Fruit fly (Drosophila melanogaster) whole organism, embryonic: Measurements from ENCODE around the gene CG32681.

ENCODE experiments used
- B-H1 ChIP-seq: fragments of 200-800 bp; sonication (Bioruptor generic); IDR thresholded peaks from 3 replicates; pipeline ENCODE4 v1.3.6; 2022; ENCODE audit warnings: missing biosample characterization, missing genetic modification characterization
- CG10431 ChIP-seq: fragments of 200-800 bp; sonication (Bioruptor generic); optimal IDR thresholded peaks from 3 replicates; lab custom pipeline; 2018; ENCODE audit warnings: missing biosample characterization, mild to moderate bottlenecking, missing genetic modification characterization
- CG10565 ChIP-seq: fragments of 200-800 bp; sonication (Bioruptor generic); optimal IDR thresholded peaks from 3 replicates; lab custom pipeline; 2016; ENCODE audit warnings: missing biosample characterization, mild to moderate bottlenecking, missing genetic modification characterization
- CG10959 ChIP-seq: fragments of 200-800 bp; sonication (Bioruptor generic); IDR thresholded peaks from 2 replicates; pipeline ENCODE4 v1.3.6; 2022; ENCODE audit warnings: missing biosample characterization, missing genetic modification characterization
- CG12236 ChIP-seq: fragments of 200-800 bp; sonication (Bioruptor generic); optimal IDR thresholded peaks from 2 replicates; lab custom pipeline; 2016; ENCODE audit warnings: missing biosample characterization, missing genetic modification characterization
- CG1233 ChIP-seq: fragments of 200-800 bp; sonication (Bioruptor generic); optimal IDR thresholded peaks from 4 replicates; lab custom pipeline; 2018; ENCODE audit warnings: missing biosample characterization, mild to moderate bottlenecking, missing genetic modification characterization
- CG14441 ChIP-seq: fragments of 200-800 bp; sonication (Bioruptor generic); IDR thresholded peaks from 2 replicates; pipeline ENCODE4 v1.3.6; 2022; ENCODE audit warnings: missing biosample characterization, missing genetic modification characterization
- CG1529 ChIP-seq: fragments of 200-800 bp; sonication (Bioruptor generic); optimal IDR thresholded peaks from 3 replicates; lab custom pipeline; 2018; ENCODE audit warnings: missing biosample characterization, missing genetic modification characterization
- CG16863 ChIP-seq: fragments of 200-800 bp; sonication (Bioruptor generic); optimal IDR thresholded peaks from 3 replicates; lab custom pipeline; 2016; ENCODE audit warnings: missing biosample characterization, missing genetic modification characterization
- CG17802 ChIP-seq: fragments of 200-800 bp; sonication (Bioruptor generic); optimal IDR thresholded peaks from 2 replicates; lab custom pipeline; 2018; ENCODE audit warnings: missing biosample characterization, mild to moderate bottlenecking, missing genetic modification characterization, moderate library complexity
- CG17912 ChIP-seq: fragments of 200-800 bp; sonication (Bioruptor generic); optimal IDR thresholded peaks from 2 replicates; lab custom pipeline; 2018; ENCODE audit warnings: missing biosample characterization, mild to moderate bottlenecking, missing genetic modification characterization
- CG2129 ChIP-seq: fragments of 200-800 bp; sonication (Bioruptor generic); IDR thresholded peaks from 2 replicates; pipeline ENCODE4 v1.3.6; 2022; ENCODE audit warnings: missing biosample characterization, missing genetic modification characterization; ENCODE audit not compliant: partially characterized antibody
- CG2202 ChIP-seq: fragments of 200-800 bp; sonication (Bioruptor generic); optimal IDR thresholded peaks from 2 replicates; lab custom pipeline; 2018; ENCODE audit warnings: missing biosample characterization, mild to moderate bottlenecking, missing genetic modification characterization
- CG30403 ChIP-seq: fragments of 200-800 bp; sonication (Bioruptor generic); optimal IDR thresholded peaks from 3 replicates; lab custom pipeline; 2016; ENCODE audit warnings: missing biosample characterization, missing genetic modification characterization
- CG32767 ChIP-seq: fragments of 200-800 bp; sonication (Bioruptor generic); IDR thresholded peaks from 2 replicates; pipeline ENCODE4 v1.3.6; 2022; ENCODE audit warnings: missing biosample characterization, missing genetic modification characterization
- CG4282 ChIP-seq: fragments of 200-800 bp; sonication (Bioruptor generic); optimal IDR thresholded peaks from 2 replicates; lab custom pipeline; 2016; ENCODE audit warnings: missing biosample characterization, missing genetic modification characterization
- CG4820 ChIP-seq: fragments of 200-800 bp; sonication (Bioruptor generic); optimal IDR thresholded peaks from 3 replicates; lab custom pipeline; 2016; ENCODE audit warnings: missing biosample characterization, missing genetic modification characterization
- CG6791 ChIP-seq: fragments of 200-800 bp; sonication (Bioruptor generic); IDR thresholded peaks from 3 replicates; pipeline ENCODE4 v1.3.6; 2022; ENCODE audit warnings: missing biosample characterization, missing genetic modification characterization; ENCODE audit not compliant: partially characterized antibody
- CG7928 ChIP-seq: fragments of 200-800 bp; sonication (Bioruptor generic); optimal IDR thresholded peaks from 2 replicates; lab custom pipeline; 2017; ENCODE audit warnings: missing biosample characterization, mild to moderate bottlenecking, missing genetic modification characterization
- CkIIα-i1 ChIP-seq: fragments of 200-800 bp; sonication (Bioruptor generic); IDR thresholded peaks from 2 replicates; pipeline ENCODE4 v1.3.6; 2022; ENCODE audit warnings: missing biosample characterization, missing genetic modification characterization
- D ChIP-seq, 2 experiments: fragments of 200-800 bp in 1 of 2; fragments of >200 bp in 1 of 2; sonication (Bioruptor generic) in 1 of 2; optimal IDR thresholded peaks; 2 replicates in 1 of 2; 3 replicates in 1 of 2; lab custom pipeline; 2017; ENCODE audit warnings: mild to moderate bottlenecking in 1 of 2, missing biosample characterization in 1 of 2, missing genetic modification characterization in 1 of 2, missing genetic modification reagents in 1 of 2
- Dbx ChIP-seq: fragments of 200-800 bp; sonication (Bioruptor generic); IDR thresholded peaks from 3 replicates; pipeline ENCODE4 v1.3.6; 2022; ENCODE audit warnings: missing biosample characterization, missing genetic modification characterization
- Dip2 ChIP-seq: fragments of 200-800 bp; sonication (Bioruptor generic); IDR thresholded peaks from 2 replicates; pipeline ENCODE4 v1.3.6; 2022; ENCODE audit warnings: missing biosample characterization, missing genetic modification characterization
- Dip3 ChIP-seq: fragments of 200-800 bp; sonication (Bioruptor generic); optimal IDR thresholded peaks from 3 replicates; lab custom pipeline; 2016; ENCODE audit warnings: missing biosample characterization, missing genetic modification characterization
- HmgZ ChIP-seq: fragments of 200-800 bp; sonication (Bioruptor generic); optimal IDR thresholded peaks from 2 replicates; lab custom pipeline; 2018; ENCODE audit warnings: missing biosample characterization, mild to moderate bottlenecking, missing genetic modification characterization
- Hsf ChIP-seq: fragments of 200-800 bp; sonication (Bioruptor generic); optimal IDR thresholded peaks from 3 replicates; lab custom pipeline; 2016; ENCODE audit warnings: missing biosample characterization, missing genetic modification characterization
- Lpt ChIP-seq: fragments of >200 bp; optimal IDR thresholded peaks from 2 replicates; lab custom pipeline; 2018; ENCODE audit warnings: missing biosample characterization, missing genetic modification characterization
- Mad ChIP-seq: fragments of 200-800 bp; sonication (Bioruptor generic); optimal IDR thresholded peaks from 2 replicates; lab custom pipeline; 2016; ENCODE audit warnings: missing biosample characterization, missing genetic modification characterization
- Optix ChIP-seq: fragments of 200-800 bp; sonication (Bioruptor generic); IDR thresholded peaks from 3 replicates; pipeline ENCODE4 v1.3.6; 2022; ENCODE audit warnings: missing biosample characterization, missing genetic modification characterization
- Scr ChIP-seq: fragments of 200-800 bp; sonication (Bioruptor generic); IDR thresholded peaks from 2 replicates; pipeline ENCODE4 v1.3.6; 2022; ENCODE audit warnings: missing biosample characterization, missing genetic modification characterization; ENCODE audit not compliant: partially characterized antibody
- Six4 ChIP-seq: fragments of 200-800 bp; sonication (Bioruptor generic); optimal IDR thresholded peaks from 2 replicates; lab custom pipeline; 2016; ENCODE audit warnings: missing biosample characterization, missing genetic modification characterization
- Usf ChIP-seq: fragments of 200-800 bp; sonication (Bioruptor generic); optimal IDR thresholded peaks from 2 replicates; lab custom pipeline; 2017; ENCODE audit warnings: missing genotype, missing biosample characterization, missing genetic modification characterization
- Xbp1 ChIP-seq: fragments of 200-800 bp; sonication (Bioruptor generic); optimal IDR thresholded peaks from 3 replicates; lab custom pipeline; 2016; ENCODE audit warnings: missing biosample characterization, mild to moderate bottlenecking, missing genetic modification characterization
- aop ChIP-seq: fragments of 200-800 bp; sonication (Bioruptor generic); IDR thresholded peaks from 2 replicates; pipeline ENCODE4 v1.3.6; 2022; ENCODE audit warnings: missing biosample characterization, missing genetic modification characterization
- ase ChIP-seq: fragments of 200-800 bp; sonication (Bioruptor generic); IDR thresholded peaks from 3 replicates; pipeline ENCODE4 v1.3.6; 2022; ENCODE audit warnings: missing biosample characterization, missing genetic modification characterization
- crc ChIP-seq: fragments of 200-800 bp; sonication (Bioruptor generic); optimal IDR thresholded peaks from 2 replicates; lab custom pipeline; 2016; ENCODE audit warnings: missing biosample characterization, missing genetic modification characterization
- cwo ChIP-seq: fragments of 200-800 bp; sonication (Bioruptor generic); optimal IDR thresholded peaks from 3 replicates; lab custom pipeline; 2017; ENCODE audit warnings: missing biosample characterization, missing genetic modification characterization, mild to moderate bottlenecking, moderate library complexity, missing genetic modification reagents
- dm ChIP-seq: fragments of 200-800 bp; sonication (Bioruptor generic); optimal IDR thresholded peaks from 3 replicates; lab custom pipeline; 2016; ENCODE audit warnings: missing biosample characterization, missing genetic modification characterization
- ems ChIP-seq: fragments of 200-800 bp; sonication (Bioruptor generic); optimal IDR thresholded peaks from 3 replicates; lab custom pipeline; 2016; ENCODE audit warnings: missing biosample characterization, missing genetic modification characterization
- gcm ChIP-seq: fragments of 200-800 bp; sonication (Bioruptor generic); optimal IDR thresholded peaks from 2 replicates; lab custom pipeline; 2019; ENCODE audit warnings: missing biosample characterization, mild to moderate bottlenecking, missing genetic modification characterization, moderate library complexity
- gcm2 ChIP-seq: fragments of 200-800 bp; sonication (Bioruptor generic); optimal IDR thresholded peaks from 2 replicates; lab custom pipeline; 2016; ENCODE audit warnings: missing biosample characterization, missing genetic modification characterization
- grau ChIP-seq: fragments of 200-800 bp; optimal IDR thresholded peaks from 3 replicates; lab custom pipeline; 2019; ENCODE audit warnings: missing biosample characterization, mild to moderate bottlenecking, missing genetic modification characterization, moderate library complexity
- kay ChIP-seq: fragments of 200-800 bp; sonication (Bioruptor generic); optimal IDR thresholded peaks from 2 replicates; lab custom pipeline; 2016; ENCODE audit warnings: missing biosample characterization, missing genetic modification characterization
- lov ChIP-seq, 2 experiments: fragments of 200-800 bp in 1 of 2; fragments of >200 bp in 1 of 2; sonication (Bioruptor generic) in 1 of 2; IDR thresholded peaks in 1 of 2; optimal IDR thresholded peaks in 1 of 2; 2 replicates in 1 of 2; 3 replicates in 1 of 2; pipeline versions ENCODE4 v1.3.6 to Lab custom; 2017 to 2022; ENCODE audit warnings: missing biosample characterization in 1 of 2, missing genetic modification characterization in 1 of 2
- otp ChIP-seq: fragments of 200-800 bp; sonication (Bioruptor generic); IDR thresholded peaks from 3 replicates; pipeline ENCODE4, ENCODE4 v1.3.6; 2022; ENCODE audit warnings: missing biosample characterization, missing genetic modification characterization
- pros ChIP-seq: fragments of 200-800 bp; sonication (Bioruptor generic); optimal IDR thresholded peaks from 3 replicates; lab custom pipeline; 2019; ENCODE audit warnings: missing biosample characterization, mild to moderate bottlenecking, missing genetic modification characterization, moderate library complexity
- ro ChIP-seq: fragments of 200-800 bp; sonication (Bioruptor generic); IDR thresholded peaks from 2 replicates; pipeline ENCODE4 v1.3.6; 2022; ENCODE audit warnings: missing biosample characterization, missing genetic modification characterization
- sens-2 ChIP-seq: fragments of 200-800 bp; sonication (Bioruptor generic); IDR thresholded peaks from 2 replicates; pipeline ENCODE4 v1.3.6; 2022; ENCODE audit warnings: missing biosample characterization, missing genetic modification characterization
- vfl ChIP-seq: fragments of 200-800 bp; sonication (Bioruptor generic); optimal IDR thresholded peaks from 2 replicates; lab custom pipeline; 2016; ENCODE audit warnings: missing biosample characterization, missing genetic modification characterization
- zfh2 ChIP-seq: fragments of 200-800 bp; sonication (Bioruptor generic); optimal IDR thresholded peaks from 2 replicates; lab custom pipeline; 2016; ENCODE audit warnings: missing biosample characterization, missing genetic modification characterization

Gene CG32681

DNA sequence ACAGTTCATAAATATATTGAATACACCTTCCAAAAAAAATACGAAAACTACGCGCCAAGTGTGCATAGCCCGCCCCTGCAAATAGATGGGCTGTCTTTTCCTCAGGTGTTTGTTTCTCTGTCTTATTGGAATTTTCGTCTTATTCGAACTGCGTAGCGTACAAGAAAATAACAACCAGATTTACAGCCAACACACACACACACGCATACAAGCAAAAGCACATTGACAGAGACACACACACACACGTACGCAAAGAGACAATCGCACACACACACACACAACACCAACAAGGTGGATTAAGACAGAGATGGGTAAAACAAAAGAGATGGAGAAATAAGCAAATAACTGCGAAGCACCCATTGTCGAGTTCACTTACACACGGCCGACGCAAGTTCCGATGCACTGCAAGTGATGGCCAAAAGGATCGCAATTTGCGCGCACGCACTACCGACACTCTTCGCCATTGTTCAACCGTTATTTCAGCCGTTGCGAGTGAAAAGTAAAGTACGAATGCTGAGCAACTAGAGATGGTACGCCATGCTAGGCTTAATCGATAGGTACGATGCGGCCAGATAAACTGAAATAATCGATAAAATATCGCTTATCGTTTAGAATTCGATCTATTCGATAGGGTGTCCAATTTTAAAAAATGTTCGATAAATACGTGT is 15.3 kb downstream of the CG32681 start (continued):
- TF ChIP-seq Dbx = 0 out of 3 replicates have a peak, but pooled peaks have one; percentile 52
- peak; percentile 10 for TF ChIP-seq crc
- no peak for TF ChIP-seq CG17912
- TF ChIP-seq zfh2 (GFP tag; lab: Kevin White, UChicago) = no peak
- TF ChIP-seq dm (GFP tag; lab: Kevin White, UChicago) = no peak
- no peak for TF ChIP-seq B-H1 (GFP tag; lab: Robert Waterston, UW)
- TF ChIP-seq D (optimal IDR thresholded peaks at IDR 0.05; lab: Kevin White, UChicago) = peak; percentile 56
- TF ChIP-seq D (GFP tag; optimal IDR thresholded peaks at IDR 0.05; lab: Kevin White, UChicago) = no peak
- TF ChIP-seq Hsf = no peak
- no peak for TF ChIP-seq CG1529
- no peak for TF ChIP-seq CG12236
- no peak for TF ChIP-seq CG10959
- TF ChIP-seq Dip3 (GFP tag; lab: Kevin White, UChicago) = no peak
- no peak for TF ChIP-seq CG4282
- TF ChIP-seq gcm (GFP tag; lab: Kevin White, UChicago) = peak; percentile 10
- peak; percentile 96 for TF ChIP-seq CG6791 (GFP tag; lab: Robert Waterston, UW)
- no peak for TF ChIP-seq CkIIα-i1
- no peak for TF ChIP-seq Lpt (GFP tag; lab: Kevin White, UChicago)
- TF ChIP-seq otp = no peak
- TF ChIP-seq CG10565 (GFP tag; lab: Kevin White, UChicago) = no peak
- no peak for TF ChIP-seq Six4 (GFP tag; lab: Kevin White, UChicago)
- TF ChIP-seq CG10431 (GFP tag; lab: Kevin White, UChicago) = no peak
- no peak for TF ChIP-seq CG16863 (GFP tag; lab: Kevin White, UChicago)
- TF ChIP-seq Xbp1 (GFP tag; lab: Kevin White, UChicago) = no peak
- TF ChIP-seq CG4820 (GFP tag; lab: Kevin White, UChicago) = no peak
- peak; percentile 48 for TF ChIP-seq CG2129 (GFP tag; lab: Robert Waterston, UW)
- TF ChIP-seq ase = no peak
- TF ChIP-seq ems (GFP tag; lab: Kevin White, UChicago) = no peak
- TF ChIP-seq CG14441 = no peak
- TF ChIP-seq cwo (GFP tag; lab: Kevin White, UChicago) = no peak
- no peak for TF ChIP-seq CG17802
- TF ChIP-seq lov (optimal IDR thresholded peaks at IDR 0.05; lab: Kevin White, UChicago) = no peak
- no peak for TF ChIP-seq lov (GFP tag; IDR thresholded peaks at IDR 0.05; lab: Robert Waterston, UW)
- peak; percentile 74 for TF ChIP-seq pros
- TF ChIP-seq CG32767 (GFP tag; lab: Robert Waterston, UW) = no peak
- TF ChIP-seq CG1233 = no peak
- no peak for TF ChIP-seq sens-2 (GFP tag; lab: Robert Waterston, UW)
- no peak for TF ChIP-seq Dip2 (GFP tag; lab: Robert Waterston, UW)
- TF ChIP-seq CG30403 (GFP tag; lab: Kevin White, UChicago) = no peak
- no peak for TF ChIP-seq gcm2
- no peak for TF ChIP-seq Usf (GFP tag; lab: Kevin White, UChicago)
- TF ChIP-seq vfl (GFP tag; lab: Kevin White, UChicago) = no peak
- TF ChIP-seq grau = peak; percentile 3
- peak; percentile 89 for TF ChIP-seq Scr
- TF ChIP-seq Optix (GFP tag; lab: Robert Waterston, UW) = no peak
- no peak for TF ChIP-seq CG7928 (GFP tag; lab: Kevin White, UChicago)
- no peak for TF ChIP-seq kay (GFP tag; lab: Kevin White, UChicago)
- TF ChIP-seq aop (GFP tag; lab: Robert Waterston, UW) = no peak
- TF ChIP-seq Mad (GFP tag; lab: Kevin White, UChicago) = no peak
- TF ChIP-seq ro = no peak
- peak; percentile 17 for TF ChIP-seq HmgZ (tag; lab: Kevin White, UChicago)
- no peak for TF ChIP-seq CG2202 (tag; lab: Kevin White, UChicago)
